Fruit fly (Drosophila melanogaster): Measurements from ENCODE around the gene CG32091.

Gene CG32091

DNA sequence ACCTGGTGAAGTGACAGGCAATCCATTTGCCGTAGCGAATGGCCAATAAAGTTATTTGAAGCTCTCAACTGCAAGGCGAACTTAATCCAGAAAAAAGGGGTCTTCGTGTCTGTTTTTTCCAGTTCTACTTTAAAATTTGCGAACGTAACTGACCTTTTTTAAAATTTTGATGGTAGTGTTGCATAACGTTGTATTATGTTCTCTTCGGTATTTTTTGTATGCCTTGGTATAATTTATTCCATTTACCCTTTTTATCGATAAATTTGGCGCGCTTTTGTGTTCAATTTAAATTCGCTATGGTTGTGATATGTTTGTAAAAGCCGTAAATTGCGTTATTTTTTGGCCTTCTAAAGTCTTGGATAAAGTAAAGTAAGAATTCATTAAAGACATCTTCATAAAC lies 508 bp upstream of the CG32091 start (continued):
- no peak for TF ChIP-seq kni (GFP tag; optimal IDR thresholded peaks at IDR 0.05)
- peak; percentile 46 for TF ChIP-seq Sry-δ (GFP tag; optimal IDR thresholded peaks at IDR 0.05)
- no peak for TF ChIP-seq CG17802 (tag; optimal IDR thresholded peaks at IDR 0.05)
- TF ChIP-seq sd (tag; optimal IDR thresholded peaks at IDR 0.05) = no peak
- TF ChIP-seq corto (GFP tag; optimal IDR thresholded peaks at IDR 0.05) = no peak
- TF ChIP-seq Ets97D (GFP tag; optimal IDR thresholded peaks at IDR 0.05) = peak; percentile 33
- TF ChIP-seq CG13123 (GFP tag; optimal IDR thresholded peaks at IDR 0.05) = no peak
- TF ChIP-seq org-1 (GFP tag; optimal IDR thresholded peaks at IDR 0.05) = no peak
- TF ChIP-seq esg (GFP tag; conservative IDR thresholded peaks at IDR 0.05) = no peak
- no peak for TF ChIP-seq Xbp1 (GFP tag; optimal IDR thresholded peaks at IDR 0.05)
- no peak for TF ChIP-seq fd102C (GFP tag; optimal IDR thresholded peaks at IDR 0.05)
- TF ChIP-seq CG34376 (GFP tag; optimal IDR thresholded peaks at IDR 0.05) = no peak
- no peak for TF ChIP-seq gsb-n (tag; optimal IDR thresholded peaks at IDR 0.05)
- no peak for TF ChIP-seq hbn (GFP tag; IDR thresholded peaks at IDR 0.05; ENCODE audit: partially characterized antibody)
- TF ChIP-seq CG2889 (GFP tag; IDR thresholded peaks at IDR 0.05) = no peak
- TF ChIP-seq CG13894 (tag; optimal IDR thresholded peaks at IDR 0.05) = no peak
- no peak for TF ChIP-seq Sox102F (GFP tag; optimal IDR thresholded peaks at IDR 0.05)
- TF ChIP-seq Blimp-1 (GFP tag; optimal IDR thresholded peaks at IDR 0.05) = no peak
- no peak for TF ChIP-seq jigr1 (GFP tag; IDR thresholded peaks at IDR 0.05)
- no peak for TF ChIP-seq CG3163 (GFP tag; optimal IDR thresholded peaks at IDR 0.05)
- 0 out of 3 replicates have a peak, but pooled peaks have one; percentile 36 for TF ChIP-seq Doc3 (GFP tag; IDR thresholded peaks at IDR 0.05; ENCODE audit: partially characterized antibody)
- TF ChIP-seq MTF-1 (GFP tag; optimal IDR thresholded peaks at IDR 0.05; ENCODE audit: borderline replicate concordance) = no peak
- TF ChIP-seq CG5180 (GFP tag; optimal IDR thresholded peaks at IDR 0.05) = no peak
- no peak for TF ChIP-seq CG17385 (GFP tag; optimal IDR thresholded peaks at IDR 0.05)
- TF ChIP-seq sens-2 (GFP tag; IDR thresholded peaks at IDR 0.05) = no peak
- no peak for TF ChIP-seq CG11723 (GFP tag; optimal IDR thresholded peaks at IDR 0.05)
- no peak for TF ChIP-seq emc (GFP tag; optimal IDR thresholded peaks at IDR 0.05)
- TF ChIP-seq fd64A (GFP tag; optimal IDR thresholded peaks at IDR 0.05) = no peak
- no peak for TF ChIP-seq stc (GFP tag; IDR thresholded peaks at IDR 0.05)
- no peak for TF ChIP-seq kay (GFP tag; optimal IDR thresholded peaks at IDR 0.05)
- TF ChIP-seq CG1602 (GFP tag; optimal IDR thresholded peaks at IDR 0.05) = no peak

DNA sequence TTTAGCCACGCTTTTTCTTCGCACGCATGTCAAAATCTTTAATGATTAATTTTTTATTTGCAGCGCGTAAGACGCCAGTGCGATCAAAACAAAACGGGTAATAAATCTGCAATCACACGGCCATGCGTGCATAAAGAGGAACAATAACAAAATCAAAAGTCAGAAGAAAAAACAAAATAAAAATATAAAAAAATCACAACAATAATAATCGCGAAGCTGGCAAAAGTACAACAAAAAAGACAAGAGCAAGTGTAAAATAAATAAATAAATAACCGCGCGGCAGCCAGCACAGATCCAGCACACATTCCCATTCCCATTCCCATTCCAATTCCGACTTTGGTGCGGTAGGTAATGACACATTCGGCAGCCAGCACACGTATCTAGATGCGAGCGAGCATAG lies 3.4 kb downstream of the CG32091 start:
- TF ChIP-seq nom (GFP tag; optimal IDR thresholded peaks at IDR 0.05) = peak; percentile 81
- peak in 1 of 2 experiments; percentile 83 for TF ChIP-seq bsh (GFP tag; optimal IDR thresholded peaks at IDR 0.05)
- TF ChIP-seq CG6689 (GFP tag; IDR thresholded peaks at IDR 0.05) = no peak
- TF ChIP-seq CG1792 (GFP tag; optimal IDR thresholded peaks at IDR 0.05) = no peak
- no peak for TF ChIP-seq onecut (GFP tag; IDR thresholded peaks at IDR 0.05)
- TF ChIP-seq unc-4 (GFP tag; IDR thresholded peaks at IDR 0.05; ENCODE audit: partially characterized antibody) = no peak
- TF ChIP-seq wor (GFP tag; IDR thresholded peaks at IDR 0.05) = no peak
- TF ChIP-seq Drgx (GFP tag; IDR thresholded peaks at IDR 0.05) = peak; percentile 64
- no peak for TF ChIP-seq CG8089 (GFP tag; optimal IDR thresholded peaks at IDR 0.05)
- TF ChIP-seq CG8478 (optimal IDR thresholded peaks at IDR 0.05) = no peak
- TF ChIP-seq CG12071 (GFP tag; optimal IDR thresholded peaks at IDR 0.05) = no peak
- no peak for TF ChIP-seq CG10979 (tag; optimal IDR thresholded peaks at IDR 0.05)
- no peak for TF ChIP-seq CG11723 (GFP tag; optimal IDR thresholded peaks at IDR 0.05)
- no peak for TF ChIP-seq MESR4 (GFP tag; optimal IDR thresholded peaks at IDR 0.05)
